Fruit fly (Drosophila melanogaster) whole organism: Measurements from ENCODE around the gene Trc8.

Experiments used
- CG8478 ChIP-seq: fragments of >200 bp; optimal IDR thresholded peaks from 2 replicates; lab custom pipeline; 2018; ENCODE audit warnings: inconsistent platforms
- Dll ChIP-seq: fragments of >200 bp; optimal IDR thresholded peaks from 2 replicates; lab custom pipeline; 2017
- EcR ChIP-seq, 2 experiments: fragments of >200 bp; optimal IDR thresholded peaks; 2 replicates each; lab custom pipeline; 2017; ENCODE audit warnings: missing biosample characterization in 2 of 2, missing genetic modification characterization in 2 of 2, missing genetic modification reagents in 2 of 2
- pan ChIP-seq: fragments of >200 bp; optimal IDR thresholded peaks from 2 replicates; lab custom pipeline; 2017
- psq ChIP-seq: fragments of >200 bp; optimal IDR thresholded peaks from 2 replicates; lab custom pipeline; 2017
- usp ChIP-seq: fragments of >200 bp; optimal IDR thresholded peaks from 2 replicates; lab custom pipeline; 2017; ENCODE audit warnings: missing biosample characterization, missing genetic modification characterization, mixed read lengths

The Trc8 gene

dm6 chr3R:29503406-29504116 lies at the start of gene Trc8:
Trc8 (minus strand) TSS chr3R:29503797.
- TF ChIP-seq pan (lab: Kevin White, UChicago) (no peak), EcR (GFP tag; optimal IDR thresholded peaks at IDR 0.05; lab: Kevin White, UChicago) (no peak), Dll (lab: Kevin White, UChicago) (no peak), usp (no peak), CG8478 (lab: Kevin White, UChicago) (no peak), psq (no peak)

DNA sequence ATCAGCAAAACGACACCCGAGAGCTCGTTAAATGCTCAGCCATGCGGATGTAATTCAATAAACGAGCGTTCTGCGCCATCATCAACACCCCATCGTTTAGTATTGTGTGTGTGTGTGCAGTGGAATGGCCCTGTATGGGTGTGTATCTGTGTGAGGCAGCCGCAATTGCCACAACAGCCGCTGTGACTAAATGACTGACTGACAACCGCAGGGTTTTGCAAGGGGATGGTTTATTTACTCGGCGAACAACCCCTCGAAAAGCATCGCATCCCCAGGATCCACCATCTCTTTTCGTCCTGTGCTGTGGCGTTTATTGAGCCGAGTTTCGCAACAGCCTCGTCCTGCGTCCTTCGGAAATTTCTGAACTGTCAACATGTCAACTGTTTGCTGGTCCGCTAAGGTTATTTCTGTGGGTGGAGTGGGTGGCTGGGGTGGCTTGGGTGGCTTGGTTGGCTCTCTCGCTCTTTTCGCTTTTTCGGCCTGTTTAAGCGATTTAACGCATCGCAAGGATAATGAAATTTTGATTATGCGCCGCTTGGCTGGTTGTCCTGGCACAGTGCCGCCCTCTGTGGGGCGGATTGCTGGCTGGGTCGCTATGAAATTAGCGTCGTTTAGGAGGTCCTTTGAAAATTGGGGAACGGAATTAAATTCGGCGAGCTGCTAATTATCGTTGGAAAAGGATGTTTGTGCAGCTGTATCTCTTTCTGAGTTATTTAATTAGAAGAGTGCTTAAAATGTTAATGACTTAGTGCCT lies 49.4 kb upstream of the Trc8 start:
- TF ChIP-seq CG8478 (lab: Kevin White, UChicago) (no peak), usp (no peak), EcR (GFP tag; optimal IDR thresholded peaks at IDR 0.05; lab: Kevin White, UChicago) (no peak), psq (no peak), pan (lab: Kevin White, UChicago) (no peak), Dll (lab: Kevin White, UChicago) (no peak)

dm6 chr3R:29550735-29551134 lies 47.1 kb upstream of the Trc8 start:
- TF ChIP-seq Dll (lab: Kevin White, UChicago) (no peak), EcR (GFP tag; optimal IDR thresholded peaks at IDR 0.05; lab: Kevin White, UChicago) (no peak), usp (no peak), CG8478 (lab: Kevin White, UChicago) (no peak), psq (no peak), pan (lab: Kevin White, UChicago) (no peak)

- TF ChIP-seq EcR (GFP tag; optimal IDR thresholded peaks at IDR 0.05; lab: Kevin White, UChicago), result no peak
Observed at dm6 chr3R:29549945-29550344, 46.3 kb upstream of the Trc8 start.

DNA sequence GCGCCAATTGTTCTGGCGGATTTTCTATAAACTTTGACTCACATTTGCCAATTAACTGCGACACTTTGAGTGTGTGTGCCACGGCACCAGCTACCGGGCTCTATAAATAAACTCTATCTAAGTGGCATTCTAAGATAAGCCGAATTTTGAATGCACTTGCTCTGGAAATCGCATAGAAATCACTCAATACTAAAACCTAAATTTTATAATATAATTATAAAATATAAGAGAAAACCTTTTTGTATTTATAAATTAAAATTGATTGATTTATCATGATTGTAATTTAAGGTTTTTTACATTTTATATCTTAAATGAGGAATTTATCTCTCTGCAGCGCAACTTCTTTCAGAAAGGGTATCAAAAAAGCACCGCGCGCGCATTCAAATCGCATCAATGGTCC lies 45.6 kb upstream of the Trc8 start:
- TF ChIP-seq usp, result no peak
- TF ChIP-seq EcR (GFP tag; optimal IDR thresholded peaks at IDR 0.05; lab: Kevin White, UChicago), result no peak
- no peak for TF ChIP-seq Dll (lab: Kevin White, UChicago)
- no peak for TF ChIP-seq CG8478 (lab: Kevin White, UChicago)
- TF ChIP-seq pan (lab: Kevin White, UChicago), result no peak
- TF ChIP-seq psq, result no peak

DNA sequence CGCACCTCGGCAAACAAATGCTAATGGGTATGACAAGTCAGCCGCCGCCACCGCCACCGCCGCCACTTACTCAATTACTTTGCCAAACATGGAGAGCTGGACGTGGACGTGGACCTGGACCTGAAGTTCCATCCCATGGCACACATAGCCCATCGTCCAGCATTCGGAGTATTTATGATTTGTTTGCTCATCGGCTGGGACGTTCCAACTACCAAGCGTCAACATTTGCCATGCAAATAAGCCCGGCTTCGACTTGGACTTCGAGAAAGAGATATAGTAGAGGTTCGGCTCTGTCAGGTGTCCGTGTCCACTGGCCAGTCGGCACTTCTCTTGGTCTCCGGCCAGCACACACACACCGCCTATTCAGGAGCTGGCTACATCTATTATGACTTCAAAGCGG lies 45.2 kb upstream of the Trc8 start:
- TF ChIP-seq CG8478 (lab: Kevin White, UChicago) (no peak), Dll (lab: Kevin White, UChicago) (no peak), psq (no peak), EcR (GFP tag; optimal IDR thresholded peaks at IDR 0.05; lab: Kevin White, UChicago) (no peak), pan (lab: Kevin White, UChicago) (no peak), usp (no peak)

dm6 chr3R:29547983-29548382 lies 44.4 kb upstream of the Trc8 start:
- TF ChIP-seq EcR (GFP tag; optimal IDR thresholded peaks at IDR 0.05; lab: Kevin White, UChicago), result no peak
- no peak for TF ChIP-seq usp
- TF ChIP-seq pan (lab: Kevin White, UChicago), result no peak
- TF ChIP-seq CG8478 (lab: Kevin White, UChicago), result no peak
- no peak for TF ChIP-seq Dll (lab: Kevin White, UChicago)
- no peak for TF ChIP-seq psq

- no peak for TF ChIP-seq usp
- TF ChIP-seq EcR (GFP tag; optimal IDR thresholded peaks at IDR 0.05; lab: Kevin White, UChicago), result no peak
- TF ChIP-seq pan (lab: Kevin White, UChicago), result no peak
- TF ChIP-seq Dll (lab: Kevin White, UChicago), result no peak
- no peak for TF ChIP-seq psq
- TF ChIP-seq CG8478 (lab: Kevin White, UChicago), result no peak
Observed at dm6 chr3R:29547182-29547979, 43.8 kb upstream of the Trc8 start.

- TF ChIP-seq pan (lab: Kevin White, UChicago) (no peak), Dll (lab: Kevin White, UChicago) (no peak), usp (no peak), EcR (GFP tag; optimal IDR thresholded peaks at IDR 0.05; lab: Kevin White, UChicago) (no peak), CG8478 (lab: Kevin White, UChicago) (no peak), psq (no peak)
Observed at dm6 chr3R:29546418-29546817, 42.8 kb upstream of the Trc8 start.

dm6 chr3R:29545163-29545562 lies 41.6 kb upstream of the Trc8 start:
- TF ChIP-seq psq (no peak), Dll (lab: Kevin White, UChicago) (no peak), EcR (GFP tag; optimal IDR thresholded peaks at IDR 0.05; lab: Kevin White, UChicago) (no peak), pan (lab: Kevin White, UChicago) (no peak)

dm6 chr3R:29540948-29541741 lies 37.5 kb upstream of the Trc8 start:
- TF ChIP-seq EcR (GFP tag; optimal IDR thresholded peaks at IDR 0.05; lab: Kevin White, UChicago) (no peak), pan (lab: Kevin White, UChicago) (no peak), usp (no peak), CG8478 (lab: Kevin White, UChicago) (no peak), psq (no peak), Dll (lab: Kevin White, UChicago) (no peak)
